Worm (Caenorhabditis elegans): ENCODE results near the gene mct-4.

DNA sequence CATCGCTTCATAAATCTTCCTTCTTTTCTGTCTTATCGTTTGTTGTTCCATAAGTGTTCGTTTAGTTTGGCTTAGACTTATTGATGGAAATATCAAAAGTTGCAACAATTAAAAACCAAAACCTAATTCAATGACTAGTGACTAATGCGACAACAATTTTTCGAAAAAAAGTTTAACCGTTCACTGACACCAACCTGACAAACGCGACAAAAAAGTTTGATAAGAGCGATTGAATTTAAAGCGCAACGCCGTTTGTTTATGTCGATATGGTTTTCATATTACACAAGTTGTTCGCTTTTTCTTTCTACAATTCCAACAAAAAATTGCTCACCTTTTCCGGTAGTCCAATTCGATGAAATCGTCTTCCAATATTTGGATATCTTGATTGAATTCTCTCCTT is 49.5 kb upstream of the mct-4 start:
- no peak for TF ChIP-seq scrt-1 (GFP tag; IDR thresholded peaks at IDR 0.05)
- TF ChIP-seq tbx-37 (GFP tag; conservative IDR thresholded peaks at IDR 0.05), result no peak
- no peak for TF ChIP-seq F13C5.2 (tag; optimal IDR thresholded peaks at IDR 0.05)
- no peak for TF ChIP-seq hmg-4 (GFP tag; optimal IDR thresholded peaks at IDR 0.05)
- TF ChIP-seq flt-1 (GFP tag; IDR thresholded peaks at IDR 0.05), result no peak
- TF ChIP-seq tbx-11 (GFP tag; IDR thresholded peaks at IDR 0.05), result no peak
- TF ChIP-seq ama-1 (optimal IDR thresholded peaks at IDR 0.05), result no peak
- TF ChIP-seq sea-1 (GFP tag; conservative IDR thresholded peaks at IDR 0.05), result no peak
- no peak for TF ChIP-seq hnd-1 (tag; optimal IDR thresholded peaks at IDR 0.05)
- no peak for TF ChIP-seq hmbx-1 (tag; optimal IDR thresholded peaks at IDR 0.05)
- no peak for TF ChIP-seq ceh-13 (GFP tag; optimal IDR thresholded peaks at IDR 0.05)

All from whole organism, early embryonic.